Worm (Caenorhabditis elegans) whole organism, L1 larva: ENCODE measurements around the gene K10D11.4.

ENCODE experiments used
- C04F5.9 ChIP-seq: sonication (generic microtip); optimal IDR thresholded peaks from 2 replicates; lab custom pipeline; 2016; ENCODE audit warnings: missing genetic modification characterization, missing compliant biosample characterization
- F16B12.6 ChIP-seq: fragments of 150-350 bp; optimal IDR thresholded peaks from 2 replicates; lab custom pipeline; 2014; ENCODE audit warnings: missing biosample characterization, missing genetic modification characterization
- aly-2 ChIP-seq: fragments of 150-350 bp; optimal IDR thresholded peaks from 2 replicates; lab custom pipeline; 2014; ENCODE audit warnings: missing biosample characterization, missing genetic modification characterization
- blmp-1 ChIP-seq: fragments of 150-350 bp; optimal IDR thresholded peaks from 2 replicates; lab custom pipeline; 2014; ENCODE audit warnings: missing biosample characterization, missing genetic modification characterization
- ceh-82 ChIP-seq, 3 experiments: fragments of 150-350 bp in 1 of 3; sonication (generic microtip) in 2 of 3; optimal IDR thresholded peaks; 2 replicates each; lab custom pipeline; 2014 to 2017; ENCODE audit warnings: missing biosample characterization in 3 of 3, missing genetic modification characterization in 3 of 3
- dpl-1 ChIP-seq, 3 experiments: fragments of 150-350 bp in 2 of 3; sonication (generic microtip) in 1 of 3; optimal IDR thresholded peaks; 2 replicates each; lab custom pipeline; 2014 to 2017; ENCODE audit warnings: missing biosample characterization in 3 of 3, missing genetic modification characterization in 3 of 3, missing genetic modification reagents in 3 of 3
- efl-1 ChIP-seq, 4 experiments: fragments of 150-350 bp; optimal IDR thresholded peaks in 3 of 4; peaks in 1 of 4; 1 replicate in 1 of 4; 2 replicates in 3 of 4; lab custom pipeline; 2014; ENCODE audit warnings: missing biosample characterization in 2 of 4, missing genetic modification characterization in 2 of 4, missing genetic modification reagents in 2 of 4
- egl-13 ChIP-seq: sonication (generic microtip); optimal IDR thresholded peaks from 2 replicates; lab custom pipeline; 2016; ENCODE audit warnings: missing genotype, missing genetic modification reagents, missing genetic modification characterization, missing compliant biosample characterization
- egl-27 ChIP-seq, 2 experiments: fragments of 150-350 bp in 1 of 2; sonication (generic microtip); optimal IDR thresholded peaks; 3 replicates each; lab custom pipeline; 2017 to 2018; ENCODE audit warnings: missing biosample characterization in 2 of 2, missing genetic modification characterization in 2 of 2, missing genetic modification reagents in 2 of 2
- elt-2 ChIP-seq: sonication (generic microtip); optimal IDR thresholded peaks from 2 replicates; lab custom pipeline; 2016; ENCODE audit warnings: missing genetic modification characterization, mild to moderate bottlenecking, inconsistent platforms, missing compliant biosample characterization, missing genetic modification reagents
- fkh-10 ChIP-seq: sonication (generic microtip); optimal IDR thresholded peaks from 2 replicates; lab custom pipeline; 2017; ENCODE audit warnings: missing biosample characterization, missing genetic modification reagents, missing genetic modification characterization
- fkh-8 ChIP-seq: sonication (generic microtip); optimal IDR thresholded peaks from 2 replicates; lab custom pipeline; 2016; ENCODE audit warnings: mild to moderate bottlenecking, missing genetic modification characterization, missing compliant biosample characterization
- fos-1 ChIP-seq: fragments of 150-350 bp; optimal IDR thresholded peaks from 2 replicates; lab custom pipeline; 2014; ENCODE audit warnings: missing biosample characterization, missing genetic modification characterization
- hlh-4 ChIP-seq: sonication (generic microtip); optimal IDR thresholded peaks from 2 replicates; lab custom pipeline; 2016; ENCODE audit warnings: mild to moderate bottlenecking, missing genetic modification characterization, missing compliant biosample characterization
- hpl-2 ChIP-seq: fragments of 150-350 bp; optimal IDR thresholded peaks from 2 replicates; lab custom pipeline; 2014; ENCODE audit warnings: missing biosample characterization, missing genetic modification reagents, missing genetic modification characterization
- isw-1 ChIP-seq: fragments of 200-800 bp; sonication (Bioruptor generic); IDR thresholded peaks from 2 replicates; pipeline ENCODE4 v1.3.6; 2022; ENCODE audit warnings: missing genetic modification characterization, missing compliant biosample characterization
- jun-1 ChIP-seq: fragments of 150-350 bp; optimal IDR thresholded peaks from 2 replicates; lab custom pipeline; 2014; ENCODE audit warnings: missing biosample characterization, missing genetic modification reagents, missing genetic modification characterization
- lin-14 ChIP-seq: fragments of 200-800 bp; sonication (Bioruptor generic); optimal IDR thresholded peaks from 2 replicates; lab custom pipeline; 2018; ENCODE audit warnings: mild to moderate bottlenecking, missing genetic modification characterization, moderate library complexity, missing compliant biosample characterization
- lin-15B ChIP-seq: fragments of 150-350 bp; sonication (generic microtip); optimal IDR thresholded peaks from 3 replicates; lab custom pipeline; 2014; ENCODE audit warnings: missing biosample characterization, missing genetic modification characterization
- lir-3 ChIP-seq: sonication (generic microtip); optimal IDR thresholded peaks from 2 replicates; lab custom pipeline; 2016; ENCODE audit warnings: mild to moderate bottlenecking, missing genetic modification characterization, moderate library complexity, missing compliant biosample characterization; ENCODE audit not compliant: poor library complexity
- lsy-2 ChIP-seq, 2 experiments: fragments of 150-350 bp; optimal IDR thresholded peaks; 2 replicates each; lab custom pipeline; 2014; ENCODE audit warnings: missing biosample characterization in 2 of 2, missing genetic modification characterization in 2 of 2
- mab-9 ChIP-seq: fragments of 200-800 bp; sonication (Bioruptor generic); IDR thresholded peaks from 2 replicates; pipeline ENCODE4 v1.3.6; 2022; ENCODE audit warnings: missing genetic modification reagents, missing genetic modification characterization, missing compliant biosample characterization
- mef-2 ChIP-seq: fragments of 150-350 bp; optimal IDR thresholded peaks from 2 replicates; lab custom pipeline; 2014; ENCODE audit warnings: missing biosample characterization, missing genetic modification characterization
- nhr-47 ChIP-seq: sonication (generic microtip); optimal IDR thresholded peaks from 2 replicates; lab custom pipeline; 2016; ENCODE audit warnings: mild to moderate bottlenecking, missing genetic modification characterization, moderate library complexity, missing compliant biosample characterization
- nhr-71 ChIP-seq: sonication (generic microtip); optimal IDR thresholded peaks from 2 replicates; lab custom pipeline; 2016; ENCODE audit warnings: mild to moderate bottlenecking, missing genetic modification characterization, moderate library complexity, missing compliant biosample characterization
- nhr-76 ChIP-seq: sonication (generic microtip); optimal IDR thresholded peaks from 2 replicates; lab custom pipeline; 2017; ENCODE audit warnings: missing biosample characterization, missing genetic modification characterization
- nhr-77 ChIP-seq: fragments of 150-350 bp; optimal IDR thresholded peaks from 2 replicates; lab custom pipeline; 2014; ENCODE audit warnings: missing biosample characterization, missing genetic modification characterization
- nhr-84 ChIP-seq: sonication (generic microtip); optimal IDR thresholded peaks from 2 replicates; lab custom pipeline; 2017; ENCODE audit warnings: missing biosample characterization, missing genetic modification characterization
- pqm-1 ChIP-seq: sonication (generic microtip); optimal IDR thresholded peaks from 3 replicates; lab custom pipeline; 2017; ENCODE audit warnings: missing biosample characterization, missing genetic modification characterization
- skn-1 ChIP-seq: fragments of 150-350 bp; optimal IDR thresholded peaks from 2 replicates; lab custom pipeline; 2014; ENCODE audit warnings: missing biosample characterization, missing genetic modification characterization
- snpc-4 ChIP-seq: fragments of 150-350 bp; optimal IDR thresholded peaks from 2 replicates; lab custom pipeline; 2014; ENCODE audit warnings: missing biosample characterization, missing genetic modification characterization
- snu-23 ChIP-seq: sonication (generic microtip); optimal IDR thresholded peaks from 2 replicates; lab custom pipeline; 2016; ENCODE audit warnings: missing genetic modification characterization, missing compliant biosample characterization
- sptf-1 ChIP-seq: fragments of 150-350 bp; optimal IDR thresholded peaks from 2 replicates; lab custom pipeline; 2014; ENCODE audit warnings: missing biosample characterization, missing genetic modification characterization
- swsn-7 ChIP-seq: sonication (generic microtip); optimal IDR thresholded peaks from 2 replicates; lab custom pipeline; 2016; ENCODE audit warnings: missing genetic modification characterization, missing compliant biosample characterization
- tbx-2 ChIP-seq: sonication (generic microtip); optimal IDR thresholded peaks from 2 replicates; lab custom pipeline; 2016; ENCODE audit warnings: missing genetic modification characterization, missing compliant biosample characterization
- unc-130 ChIP-seq: fragments of 150-350 bp; optimal IDR thresholded peaks from 2 replicates; lab custom pipeline; 2017; ENCODE audit warnings: missing biosample characterization, missing genetic modification characterization, inconsistent platforms
- unc-30 ChIP-seq: sonication (generic microtip); optimal IDR thresholded peaks from 2 replicates; lab custom pipeline; 2017; ENCODE audit warnings: missing biosample characterization, missing genetic modification characterization
- unc-86 ChIP-seq: sonication (generic microtip); optimal IDR thresholded peaks from 2 replicates; lab custom pipeline; 2016; ENCODE audit warnings: missing genetic modification characterization, missing compliant biosample characterization
- ztf-11 ChIP-seq, 2 experiments: sonication (generic microtip); optimal IDR thresholded peaks; 2 replicates each; lab custom pipeline; 2016 to 2017; ENCODE audit warnings: missing genetic modification characterization in 2 of 2, missing biosample characterization in 1 of 2, missing compliant biosample characterization in 1 of 2

K10D11.4 gene

DNA sequence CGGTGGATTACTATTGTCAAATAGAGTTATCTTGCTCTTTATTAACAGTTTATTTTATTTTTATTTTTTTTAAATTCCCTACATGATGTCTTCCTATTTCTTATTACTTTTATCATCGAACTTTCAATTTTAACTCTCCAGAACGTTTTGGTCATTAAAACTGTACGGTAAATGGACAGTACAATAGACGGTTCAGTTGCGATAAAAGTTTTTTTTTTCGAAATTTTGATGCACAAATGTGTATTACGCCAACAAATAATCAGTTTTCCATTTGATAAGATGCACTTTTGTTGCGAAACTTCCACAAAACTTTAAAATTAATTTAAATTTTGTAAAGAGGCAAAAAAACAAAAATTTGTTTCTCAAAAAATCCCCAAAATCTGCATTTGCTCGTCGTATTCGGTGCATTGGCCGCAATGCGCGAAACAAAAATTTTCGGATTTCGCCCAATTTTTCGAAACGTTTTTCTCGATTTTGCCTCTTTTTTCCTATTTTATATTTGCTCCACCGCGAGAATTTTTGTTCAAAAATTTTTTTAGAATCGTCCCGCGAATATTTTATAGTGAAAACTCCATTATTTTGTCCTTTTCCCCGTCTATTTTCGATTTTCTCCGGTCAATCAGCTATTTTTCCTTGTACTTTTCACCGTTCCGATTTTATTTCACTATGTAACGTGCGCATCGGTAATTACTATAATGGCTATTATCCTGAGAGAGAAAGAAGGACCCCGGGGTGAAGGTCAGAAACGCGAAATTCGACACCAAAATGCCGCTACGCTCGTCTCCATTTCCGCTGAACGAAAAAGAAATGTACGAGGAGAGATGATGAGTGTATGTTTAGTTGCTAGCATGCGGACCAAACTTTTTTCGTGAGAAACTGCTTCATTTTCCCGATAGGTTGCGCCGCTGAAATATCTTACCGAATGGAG, 34.7 kb upstream of the K10D11.4 start:
- TF ChIP-seq F16B12.6 = peak; percentile 47
- TF ChIP-seq dpl-1 (GFP tag; optimal IDR thresholded peaks at IDR 0.05; lab: Kevin White, UChicago) = peak in 2 of 3 experiments; percentile 2 to 36
- no peak for TF ChIP-seq lin-15B (tag; lab: Kevin White, UChicago)
- TF ChIP-seq blmp-1 (tag; lab: Kevin White, UChicago) = peak; percentile 16
- TF ChIP-seq pqm-1 (tag; lab: Kevin White, UChicago) = no peak
- TF ChIP-seq efl-1 (optimal IDR thresholded peaks at IDR 0.05; lab: Kevin White, UChicago) = peak; percentile 29 to 44
- TF ChIP-seq efl-1 (GFP tag; optimal IDR thresholded peaks at IDR 0.05 in 1 of 2; lab: Kevin White, UChicago) = peak; percentile 68 to 95
- TF ChIP-seq hlh-4 = no peak
- no peak for TF ChIP-seq skn-1
- peak; percentile 3 for TF ChIP-seq elt-2 (tag; lab: Kevin White, UChicago)

DNA sequence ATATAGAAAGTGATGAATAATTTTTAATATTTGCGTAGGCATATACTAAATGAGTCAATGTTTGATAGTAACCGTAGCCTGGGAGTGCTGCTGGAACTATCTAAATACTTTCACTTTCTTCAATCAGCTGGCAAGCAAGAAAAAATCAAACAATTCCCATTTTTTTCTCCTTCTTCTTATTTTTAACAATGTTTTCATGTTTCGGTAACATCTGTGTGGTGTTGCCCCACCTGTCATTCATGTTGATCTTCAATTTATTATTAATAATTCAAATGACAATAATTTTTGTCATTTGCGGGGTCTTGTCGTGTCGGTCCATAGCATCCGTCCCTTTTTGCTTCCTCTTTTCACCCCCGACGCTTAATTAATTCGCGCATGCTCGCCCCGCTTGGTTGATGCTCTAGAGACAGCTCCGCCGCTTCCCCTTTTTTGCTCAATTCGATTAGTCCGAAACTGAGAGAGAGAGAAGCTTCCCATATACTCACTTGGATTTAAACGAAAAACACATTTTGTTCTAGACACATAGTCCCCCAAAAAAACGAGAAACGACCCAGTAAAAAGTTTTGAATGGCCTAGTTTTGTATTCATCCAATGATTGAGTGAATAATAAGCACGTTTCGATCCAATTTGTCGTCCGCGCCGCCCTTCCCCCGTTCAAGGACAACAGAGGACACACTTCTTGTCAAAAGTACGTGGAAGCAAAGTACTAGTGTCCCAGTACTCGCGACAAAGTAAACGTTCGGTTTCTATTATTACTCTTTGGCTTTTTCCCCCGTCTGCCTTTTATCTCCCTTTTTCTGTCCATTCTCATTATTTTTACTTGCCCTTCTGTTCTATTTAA, 33.7 kb upstream of the K10D11.4 start:
- peak; percentile 1 for TF ChIP-seq unc-86 (tag; lab: Kevin White, UChicago)
- peak; percentile 70 for TF ChIP-seq lin-14 (GFP tag; lab: Kevin White, UChicago)
- TF ChIP-seq jun-1 = no peak
- peak; percentile 8 for TF ChIP-seq fkh-8 (tag; lab: Kevin White, UChicago)
- no peak for TF ChIP-seq lir-3 (tag; lab: Kevin White, UChicago)
- peak; percentile 42 for TF ChIP-seq tbx-2 (tag; lab: Kevin White, UChicago)
- peak in 1 of 2 experiments; percentile 15 for TF ChIP-seq ztf-11 (tag; optimal IDR thresholded peaks at IDR 0.05; lab: Kevin White, UChicago)
- peak; percentile 63 for TF ChIP-seq egl-13 (tag; lab: Kevin White, UChicago)
- peak; percentile 23 for TF ChIP-seq nhr-71 (tag; lab: Kevin White, UChicago)
- TF ChIP-seq, all 84 proteins: peak for 7

DNA sequence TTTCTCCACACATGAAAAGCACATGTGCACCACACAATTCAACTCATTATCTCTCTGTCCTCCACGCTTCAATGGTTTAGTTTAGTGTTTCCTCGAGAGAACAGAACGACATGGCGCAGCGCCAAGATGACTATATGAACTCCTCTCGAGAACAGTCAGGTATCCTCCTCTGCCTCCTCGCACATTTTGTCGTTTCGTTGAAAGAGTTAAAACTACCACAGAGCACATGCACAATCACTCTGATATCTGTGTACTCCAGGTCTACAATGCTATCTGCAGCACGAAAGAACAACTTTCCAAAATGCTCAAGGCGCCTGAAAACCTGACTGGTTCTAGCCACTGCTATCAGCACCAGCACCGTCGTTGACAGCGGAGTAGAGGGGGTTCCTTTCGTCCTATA, 32.5 kb upstream of the K10D11.4 start:
- TF ChIP-seq efl-1 (optimal IDR thresholded peaks at IDR 0.05; lab: Kevin White, UChicago) = no peak
- TF ChIP-seq efl-1 (GFP tag; optimal IDR thresholded peaks at IDR 0.05 in 1 of 2; lab: Kevin White, UChicago) = peak in 1 of 2 experiments; percentile 70
- no peak for TF ChIP-seq isw-1 (GFP tag; lab: Robert Waterston, UW)
- TF ChIP-seq unc-130 (tag; lab: Kevin White, UChicago) = no peak
- TF ChIP-seq nhr-84 (tag; lab: Kevin White, UChicago) = no peak
- peak; percentile 75 for TF ChIP-seq elt-2 (tag; lab: Kevin White, UChicago)
- TF ChIP-seq hpl-2 (GFP tag; lab: Kevin White, UChicago) = no peak

DNA sequence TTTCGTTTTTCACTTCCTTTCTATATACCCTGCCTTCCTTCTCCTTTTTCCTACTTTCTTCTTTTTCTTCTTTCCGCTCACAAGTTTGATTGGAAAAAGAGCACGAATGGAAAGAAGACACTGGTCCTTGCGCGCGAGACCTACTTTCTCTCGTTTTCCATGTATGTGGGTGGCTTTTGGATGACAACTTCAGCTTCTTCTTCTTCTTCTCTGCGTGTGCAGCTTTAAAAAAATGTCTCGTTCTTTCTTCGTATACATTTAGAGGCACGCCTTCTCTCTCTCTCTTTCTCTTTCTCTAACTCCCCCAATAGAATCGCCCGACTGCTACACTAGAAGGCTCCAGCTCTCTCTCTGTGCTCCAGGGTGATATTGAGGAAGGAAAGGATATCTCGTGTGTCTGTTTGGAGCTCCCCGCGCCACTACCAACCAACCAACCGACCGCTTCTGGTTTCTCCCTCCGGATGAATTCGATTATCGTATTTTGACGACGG, 31.6 kb upstream of the K10D11.4 start:
- TF ChIP-seq unc-86 (tag; lab: Kevin White, UChicago) (peak; percentile 41), ceh-82 (tag; optimal IDR thresholded peaks at IDR 0.05; lab: Kevin White, UChicago) (peak in 2 of 3 experiments; percentile 8 to 46), snpc-4 (tag; lab: Kevin White, UChicago) (no peak), lin-15B (tag; lab: Kevin White, UChicago) (no peak), fkh-8 (tag; lab: Kevin White, UChicago) (peak; percentile 85), isw-1 (GFP tag; lab: Robert Waterston, UW) (0 out of 2 replicates have a peak, but pooled peaks have one; percentile 9), hpl-2 (GFP tag; lab: Kevin White, UChicago) (no peak), tbx-2 (tag; lab: Kevin White, UChicago) (peak; percentile 56), snu-23 (peak; percentile 21), lsy-2 (tag; optimal IDR thresholded peaks at IDR 0.05; lab: Kevin White, UChicago) (peak in 1 of 2 experiments; percentile 48), sptf-1 (tag; lab: Kevin White, UChicago) (no peak), fkh-10 (GFP tag; lab: Kevin White, UChicago) (peak; percentile 69), nhr-76 (tag; lab: Kevin White, UChicago) (no peak), egl-27 (tag; optimal IDR thresholded peaks at IDR 0.05; lab: Kevin White, UChicago) (no peak), nhr-84 (tag; lab: Kevin White, UChicago) (no peak), unc-30 (no peak), mef-2 (no peak), nhr-77 (tag; lab: Kevin White, UChicago) (no peak), blmp-1 (tag; lab: Kevin White, UChicago) (no peak), C04F5.9 (tag; lab: Kevin White, UChicago) (no peak), fos-1 (tag; lab: Kevin White, UChicago) (no peak), efl-1 (optimal IDR thresholded peaks at IDR 0.05; lab: Kevin White, UChicago) (peak; percentile 15 to 18), efl-1 (GFP tag; optimal IDR thresholded peaks at IDR 0.05 in 1 of 2; lab: Kevin White, UChicago) (peak in 1 of 2 experiments; percentile 86), dpl-1 (GFP tag; optimal IDR thresholded peaks at IDR 0.05; lab: Kevin White, UChicago) (peak in 1 of 3 experiments; percentile 24), aly-2 (tag; lab: Kevin White, UChicago) (no peak), swsn-7 (tag; lab: Kevin White, UChicago) (peak; percentile 44), nhr-47 (tag; lab: Kevin White, UChicago) (peak; percentile 55), nhr-71 (tag; lab: Kevin White, UChicago) (peak; percentile 60), mab-9 (no peak)
